Fruit fly (Drosophila melanogaster) whole organism, prepupa: ENCODE measurements around the gene CG11382.

Source experiments
- CG11762 ChIP-seq: fragments of 200-800 bp; sonication (Bioruptor generic); optimal IDR thresholded peaks from 3 replicates; lab custom pipeline; 2016; ENCODE audit warnings: missing biosample characterization, missing genetic modification characterization; ENCODE audit not compliant: insufficient read depth
- CG6163 ChIP-seq: fragments of 200-800 bp; sonication (Bioruptor generic); IDR thresholded peaks from 3 replicates; pipeline ENCODE4 v1.3.6; 2022; ENCODE audit warnings: missing biosample characterization, missing genetic modification characterization
- Hr4 ChIP-seq: fragments of 200-800 bp; sonication (Bioruptor generic); optimal IDR thresholded peaks from 3 replicates; lab custom pipeline; 2016; ENCODE audit warnings: missing biosample characterization, missing genetic modification characterization
- Sox102F ChIP-seq: fragments of 200-800 bp; sonication (Bioruptor generic); optimal IDR thresholded peaks from 2 replicates; lab custom pipeline; 2016; ENCODE audit warnings: missing biosample characterization, mild to moderate bottlenecking, missing genetic modification characterization
- eg ChIP-seq: fragments of 200-800 bp; sonication (Bioruptor generic); IDR thresholded peaks from 3 replicates; pipeline ENCODE4 v1.3.6; 2022; ENCODE audit warnings: missing biosample characterization, missing genetic modification characterization

dm6 chrX:1235618-1236006 is 25.8 kb downstream of the CG11382 start:
- no peak for TF ChIP-seq CG11762 (GFP tag; lab: Kevin White, UChicago)
- no peak for TF ChIP-seq eg (GFP tag; lab: Robert Waterston, UW)
- no peak for TF ChIP-seq Sox102F
- no peak for TF ChIP-seq Hr4 (GFP tag; lab: Kevin White, UChicago)
- TF ChIP-seq CG6163 (GFP tag; lab: Robert Waterston, UW) = no peak
